Fruit fly (Drosophila melanogaster) S2 (cell line): ENCODE data around the gene opm.

Experiments
- CG8478 ChIP-seq: fragments of >200 bp; optimal IDR thresholded peaks from 2 replicates; lab custom pipeline; 2018
- CTCF ChIP-seq, 2 experiments: fragments of >200 bp; optimal IDR thresholded peaks; 2 replicates each; lab custom pipeline; 2018

DNA sequence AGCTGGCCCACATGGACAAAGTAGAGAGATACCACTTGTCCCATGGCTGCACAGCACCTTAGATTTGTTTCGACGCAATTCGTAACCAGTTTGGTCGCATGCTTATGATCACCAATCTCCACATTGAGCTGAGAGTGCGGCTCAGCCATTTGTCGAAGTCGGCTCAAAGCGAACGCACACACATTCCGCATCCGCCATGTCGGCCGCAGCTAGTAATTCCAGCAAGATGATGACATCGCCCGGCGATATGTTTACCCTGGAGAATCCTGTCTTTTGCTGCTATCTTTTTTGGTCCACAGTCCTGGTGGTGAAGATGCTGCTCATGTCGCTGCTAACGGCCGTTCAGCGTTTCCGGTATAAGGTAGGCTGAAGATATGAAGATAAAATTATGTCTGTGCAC, 16.4 kb upstream of the opm start, which contains the start of gene CG33178:
- TF ChIP-seq CG8478 (lab: Kevin White, UChicago) (no peak), CTCF (optimal IDR thresholded peaks at IDR 0.05; lab: Kevin White, UChicago) (no peak)
